Fruit fly (Drosophila melanogaster): ENCODE data around the gene Dhc93AB.

- TF ChIP-seq CG32121 (GFP tag; IDR thresholded peaks at IDR 0.05): peak; percentile 24; the same call in 1 of the 2 replicates
- no peak for TF ChIP-seq CG34367 (tag; optimal IDR thresholded peaks at IDR 0.05)
- TF ChIP-seq CG8301 (tag; optimal IDR thresholded peaks at IDR 0.05): no peak
- peak; percentile 49 for TF ChIP-seq Pif1A (GFP tag; optimal IDR thresholded peaks at IDR 0.05)
- TF ChIP-seq CG15710 (tag; optimal IDR thresholded peaks at IDR 0.05): peak; percentile 29
- TF ChIP-seq Ets98B (GFP tag; IDR thresholded peaks at IDR 0.05): peak; percentile 23; the same call in 1 of the 2 replicates
- TF ChIP-seq EcR (GFP tag; optimal IDR thresholded peaks at IDR 0.05): no peak
These were observed 18.3 kb downstream of the Dhc93AB start, which contains the start of gene peg for dm6 chr3R:21023902-21024541.

Measured in whole organism, pupa.